Fruit fly (Drosophila melanogaster) whole organism, embryonic: ENCODE data around the gene CCT7.
A peak's percentile ranks its signal among the peaks of the same experiment; 100 is the strongest.

ENCODE experiments used
- CG1529 ChIP-seq: fragments of 200-800 bp; sonication (Bioruptor generic); optimal IDR thresholded peaks from 3 replicates; lab custom pipeline; 2018; ENCODE audit warnings: missing biosample characterization, missing genetic modification characterization
- CG32532 ChIP-seq: fragments of 200-800 bp; sonication (Bioruptor generic); IDR thresholded peaks from 2 replicates; pipeline ENCODE4 v1.3.6; 2022; ENCODE audit warnings: missing biosample characterization, missing genetic modification characterization
- CG7839 ChIP-seq: fragments of 200-800 bp; sonication (Bioruptor generic); optimal IDR thresholded peaks from 3 replicates; lab custom pipeline; 2018; ENCODE audit warnings: missing biosample characterization, mild to moderate bottlenecking, missing genetic modification characterization, moderate library complexity
- CG9727 ChIP-seq: fragments of 200-800 bp; sonication (Bioruptor generic); optimal IDR thresholded peaks from 3 replicates; lab custom pipeline; 2017; ENCODE audit warnings: missing biosample characterization, mild to moderate bottlenecking, missing genetic modification characterization
- Lpt ChIP-seq: fragments of >200 bp; optimal IDR thresholded peaks from 2 replicates; lab custom pipeline; 2018; ENCODE audit warnings: missing biosample characterization, missing genetic modification characterization
- Xbp1 ChIP-seq: fragments of 200-800 bp; sonication (Bioruptor generic); optimal IDR thresholded peaks from 3 replicates; lab custom pipeline; 2016; ENCODE audit warnings: missing biosample characterization, mild to moderate bottlenecking, missing genetic modification characterization
- cad ChIP-seq: fragments of >200 bp; optimal IDR thresholded peaks from 2 replicates; lab custom pipeline; 2017; ENCODE audit warnings: missing biosample characterization, missing genetic modification characterization
- crol ChIP-seq: fragments of 200-800 bp; sonication (Bioruptor generic); IDR thresholded peaks from 2 replicates; pipeline ENCODE4 v1.3.6; 2022; ENCODE audit warnings: missing biosample characterization, missing genetic modification characterization
- exex ChIP-seq: fragments of 200-800 bp; sonication (Bioruptor generic); optimal IDR thresholded peaks from 4 replicates; lab custom pipeline; 2018; ENCODE audit warnings: missing biosample characterization, mild to moderate bottlenecking, missing genetic modification characterization, moderate library complexity
- gcm ChIP-seq: fragments of 200-800 bp; sonication (Bioruptor generic); optimal IDR thresholded peaks from 2 replicates; lab custom pipeline; 2019; ENCODE audit warnings: missing biosample characterization, mild to moderate bottlenecking, missing genetic modification characterization, moderate library complexity
- kni ChIP-seq: fragments of 200-800 bp; sonication (Bioruptor generic); optimal IDR thresholded peaks from 3 replicates; lab custom pipeline; 2017; ENCODE audit warnings: mild to moderate bottlenecking, missing biosample characterization, missing genetic modification reagents, missing genetic modification characterization
- mirr ChIP-seq: fragments of 200-800 bp; sonication (Bioruptor generic); optimal IDR thresholded peaks from 3 replicates; lab custom pipeline; 2018; ENCODE audit warnings: missing biosample characterization, mild to moderate bottlenecking, missing genetic modification characterization
- nom ChIP-seq: fragments of 200-800 bp; sonication (Bioruptor generic); optimal IDR thresholded peaks from 2 replicates; lab custom pipeline; 2017; ENCODE audit warnings: missing biosample characterization, missing genetic modification characterization, mild to moderate bottlenecking, moderate library complexity, missing genetic modification reagents
- schlank ChIP-seq: fragments of 200-800 bp; sonication (Bioruptor generic); optimal IDR thresholded peaks from 2 replicates; lab custom pipeline; 2018; ENCODE audit warnings: missing biosample characterization, mild to moderate bottlenecking, missing genetic modification characterization
- sens ChIP-seq: fragments of 200-800 bp; sonication (Bioruptor generic); peaks from one replicate; lab custom pipeline; 2016; ENCODE audit warnings: missing biosample characterization, missing genetic modification characterization

CCT7 gene

DNA sequence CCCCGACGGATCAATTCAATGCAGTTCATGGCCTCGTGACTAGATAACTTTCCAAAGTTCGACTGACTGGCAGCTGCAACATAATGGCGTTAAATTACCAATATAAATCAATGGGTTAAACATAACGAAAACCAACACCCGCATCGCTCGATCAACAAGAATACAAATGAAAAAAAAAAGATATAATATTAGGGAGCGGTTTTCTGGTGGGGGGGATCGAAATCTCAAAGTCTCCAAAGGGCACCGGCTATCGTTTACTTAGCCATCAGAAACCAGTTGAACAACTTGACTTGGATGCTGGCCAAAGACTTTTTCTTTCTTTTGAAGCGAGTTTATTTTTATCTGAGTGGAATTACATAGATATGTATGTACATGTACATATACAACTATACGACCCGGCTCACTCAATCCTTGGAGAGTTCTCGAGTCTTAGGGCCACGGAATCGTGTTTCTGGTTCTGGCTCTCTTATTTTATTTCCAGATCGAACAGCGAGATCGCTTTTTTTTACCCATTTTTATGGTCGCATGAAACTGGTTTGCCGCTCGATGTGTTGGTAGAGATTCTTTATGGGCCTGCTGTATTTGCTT lies 53.3 kb downstream of the CCT7 start (continued):
- TF ChIP-seq gcm = peak; percentile 70
- 0 out of 2 replicates have a peak, but pooled peaks have one; percentile 14 for TF ChIP-seq crol (GFP tag; lab: Robert Waterston, UW)
- no peak for TF ChIP-seq exex (tag; lab: Kevin White, UChicago)
- TF ChIP-seq CG32532 (GFP tag; lab: Robert Waterston, UW) = no peak
- TF ChIP-seq CG9727 (GFP tag; lab: Kevin White, UChicago) = no peak
- TF ChIP-seq kni = peak; percentile 79
- TF ChIP-seq schlank = no peak
- TF ChIP-seq mirr (GFP tag; lab: Kevin White, UChicago) = no peak
- TF ChIP-seq CG7839 (tag; lab: Kevin White, UChicago) = no peak
- peak; percentile 63 for TF ChIP-seq cad
- peak; percentile 36 for TF ChIP-seq sens
- TF ChIP-seq nom = peak; percentile 88
- TF ChIP-seq Xbp1 = no peak
- no peak for TF ChIP-seq CG1529 (GFP tag; lab: Kevin White, UChicago)
- TF ChIP-seq Lpt (GFP tag; lab: Kevin White, UChicago) = no peak
